Fruit fly (Drosophila melanogaster) whole organism, embryonic: Measurements from ENCODE around the gene Sec8.
A peak's percentile ranks its signal among the peaks of the same experiment; 100 is the strongest.

Source experiments
- B-H1 ChIP-seq: fragments of 200-800 bp; sonication (Bioruptor generic); IDR thresholded peaks from 3 replicates; pipeline ENCODE4 v1.3.6; 2022; ENCODE audit warnings: missing biosample characterization, missing genetic modification characterization
- Bgb ChIP-seq: fragments of 200-800 bp; sonication (Bioruptor generic); IDR thresholded peaks from 2 replicates; pipeline ENCODE4 v1.3.6; 2022; ENCODE audit warnings: missing biosample characterization, missing genetic modification characterization; ENCODE audit not compliant: partially characterized antibody
- CG10565 ChIP-seq: fragments of 200-800 bp; sonication (Bioruptor generic); optimal IDR thresholded peaks from 3 replicates; lab custom pipeline; 2016; ENCODE audit warnings: missing biosample characterization, mild to moderate bottlenecking, missing genetic modification characterization
- CG11085 ChIP-seq: fragments of 200-800 bp; sonication (Bioruptor generic); IDR thresholded peaks from 2 replicates; pipeline ENCODE4 v1.3.6; 2022; ENCODE audit warnings: missing biosample characterization, missing genetic modification characterization
- CG11504 ChIP-seq: fragments of 200-800 bp; sonication (Bioruptor generic); optimal IDR thresholded peaks from 3 replicates; lab custom pipeline; 2019; ENCODE audit warnings: missing biosample characterization, mild to moderate bottlenecking, missing genetic modification characterization, moderate library complexity
- CG12104 ChIP-seq: fragments of 200-800 bp; sonication (Bioruptor generic); optimal IDR thresholded peaks from 3 replicates; lab custom pipeline; 2016; ENCODE audit warnings: missing biosample characterization, missing genetic modification characterization
- CG12942 ChIP-seq: fragments of 200-800 bp; sonication (Bioruptor generic); optimal IDR thresholded peaks from 3 replicates; lab custom pipeline; 2016; ENCODE audit warnings: missing biosample characterization, missing genetic modification characterization
- CG13894 ChIP-seq: fragments of 200-800 bp; sonication (Bioruptor generic); optimal IDR thresholded peaks from 3 replicates; lab custom pipeline; 2018; ENCODE audit warnings: missing biosample characterization, mild to moderate bottlenecking, missing genetic modification characterization, moderate library complexity
- CG15011 ChIP-seq: fragments of 200-800 bp; sonication (Bioruptor generic); optimal IDR thresholded peaks from 3 replicates; lab custom pipeline; 2018; ENCODE audit warnings: missing biosample characterization, mild to moderate bottlenecking, missing genetic modification characterization
- CG15514 ChIP-seq: fragments of 200-800 bp; sonication (Bioruptor generic); optimal IDR thresholded peaks from 3 replicates; lab custom pipeline; 2017; ENCODE audit warnings: missing biosample characterization, missing genetic modification characterization, mild to moderate bottlenecking, moderate library complexity, missing genetic modification reagents
- CG16815 ChIP-seq: fragments of 200-800 bp; sonication (Bioruptor generic); optimal IDR thresholded peaks from 3 replicates; lab custom pipeline; 2017; ENCODE audit warnings: missing biosample characterization, mild to moderate bottlenecking, missing genetic modification characterization
- CG17359 ChIP-seq: fragments of 200-800 bp; sonication (Bioruptor generic); optimal IDR thresholded peaks from 3 replicates; lab custom pipeline; 2018; ENCODE audit warnings: missing biosample characterization, mild to moderate bottlenecking, missing genetic modification characterization, moderate library complexity
- CG2199 ChIP-seq: fragments of 200-800 bp; sonication (Bioruptor generic); IDR thresholded peaks from 3 replicates; pipeline ENCODE4 v1.3.6; 2022; ENCODE audit warnings: missing biosample characterization, missing genetic modification characterization
- CG30403 ChIP-seq: fragments of 200-800 bp; sonication (Bioruptor generic); optimal IDR thresholded peaks from 3 replicates; lab custom pipeline; 2016; ENCODE audit warnings: missing biosample characterization, missing genetic modification characterization
- CG31388 ChIP-seq: fragments of 200-800 bp; sonication (Bioruptor generic); optimal IDR thresholded peaks from 2 replicates; lab custom pipeline; 2016; ENCODE audit warnings: missing biosample characterization, missing genetic modification characterization
- CG3407 ChIP-seq: fragments of 200-800 bp; sonication (Bioruptor generic); optimal IDR thresholded peaks from 2 replicates; lab custom pipeline; 2018; ENCODE audit warnings: missing biosample characterization, mild to moderate bottlenecking, missing genetic modification characterization
- CG3995 ChIP-seq: fragments of 200-800 bp; sonication (Bioruptor generic); optimal IDR thresholded peaks from 3 replicates; lab custom pipeline; 2016; ENCODE audit warnings: missing biosample characterization, missing genetic modification characterization
- CG6272 ChIP-seq: fragments of 200-800 bp; sonication (Bioruptor generic); IDR thresholded peaks from 2 replicates; pipeline ENCODE4 v1.3.6; 2022; ENCODE audit warnings: missing biosample characterization, missing genetic modification characterization
- CG6683 ChIP-seq: fragments of 200-800 bp; sonication (Bioruptor generic); optimal IDR thresholded peaks from 2 replicates; lab custom pipeline; 2017; ENCODE audit warnings: missing biosample characterization, mild to moderate bottlenecking, missing genetic modification characterization, missing genetic modification reagents
- CG9797 ChIP-seq: fragments of 200-800 bp; sonication (Bioruptor generic); optimal IDR thresholded peaks from 3 replicates; lab custom pipeline; 2018; ENCODE audit warnings: missing biosample characterization, mild to moderate bottlenecking, missing genetic modification characterization
- CkIIα-i1 ChIP-seq: fragments of 200-800 bp; sonication (Bioruptor generic); IDR thresholded peaks from 2 replicates; pipeline ENCODE4 v1.3.6; 2022; ENCODE audit warnings: missing biosample characterization, missing genetic modification characterization
- D ChIP-seq, 2 experiments: fragments of 200-800 bp in 1 of 2; fragments of >200 bp in 1 of 2; sonication (Bioruptor generic) in 1 of 2; optimal IDR thresholded peaks; 2 replicates in 1 of 2; 3 replicates in 1 of 2; lab custom pipeline; 2017; ENCODE audit warnings: mild to moderate bottlenecking in 1 of 2, missing biosample characterization in 1 of 2, missing genetic modification characterization in 1 of 2, missing genetic modification reagents in 1 of 2
- Deaf1 ChIP-seq: fragments of 200-800 bp; optimal IDR thresholded peaks from 3 replicates; lab custom pipeline; 2019; ENCODE audit warnings: missing biosample characterization, mild to moderate bottlenecking, missing genetic modification characterization, moderate library complexity
- Gsc ChIP-seq: fragments of 200-800 bp; sonication (Bioruptor generic); IDR thresholded peaks from 2 replicates; pipeline ENCODE4 v1.3.6; 2022; ENCODE audit warnings: missing biosample characterization, missing genetic modification characterization
- Hand ChIP-seq: fragments of 200-800 bp; sonication (Bioruptor generic); optimal IDR thresholded peaks from 2 replicates; lab custom pipeline; 2017; ENCODE audit warnings: mild to moderate bottlenecking, missing biosample characterization, missing genetic modification reagents, missing genetic modification characterization
- NK7.1 ChIP-seq: fragments of 200-800 bp; sonication (Bioruptor generic); optimal IDR thresholded peaks from 3 replicates; lab custom pipeline; 2016; ENCODE audit warnings: missing biosample characterization, missing genetic modification characterization
- Side ChIP-seq: fragments of 200-800 bp; sonication (Bioruptor generic); optimal IDR thresholded peaks from 2 replicates; lab custom pipeline; 2016; ENCODE audit warnings: missing biosample characterization, missing genetic modification characterization
- Vsx1 ChIP-seq: fragments of 200-800 bp; sonication (Bioruptor generic); optimal IDR thresholded peaks from 2 replicates; lab custom pipeline; 2017; ENCODE audit warnings: missing biosample characterization, mild to moderate bottlenecking, missing genetic modification characterization, missing genetic modification reagents
- Xbp1 ChIP-seq: fragments of 200-800 bp; sonication (Bioruptor generic); optimal IDR thresholded peaks from 3 replicates; lab custom pipeline; 2016; ENCODE audit warnings: missing biosample characterization, mild to moderate bottlenecking, missing genetic modification characterization
- bcd ChIP-seq: fragments of 200-800 bp; sonication (Bioruptor generic); optimal IDR thresholded peaks from 2 replicates; lab custom pipeline; 2017; ENCODE audit warnings: missing biosample characterization, mild to moderate bottlenecking, missing genetic modification characterization
- disco-r ChIP-seq: fragments of 200-800 bp; sonication (Bioruptor generic); optimal IDR thresholded peaks from 2 replicates; lab custom pipeline; 2016; ENCODE audit warnings: missing biosample characterization, missing genetic modification characterization
- dpn ChIP-seq, 2 experiments: fragments of 200-800 bp; sonication (Bioruptor generic); optimal IDR thresholded peaks; 3 replicates each; lab custom pipeline; 2016; ENCODE audit warnings: missing biosample characterization in 2 of 2, missing genetic modification characterization in 2 of 2
- eve ChIP-seq, 2 experiments: fragments of >200 bp; optimal IDR thresholded peaks; 2 replicates each; lab custom pipeline; 2017; ENCODE audit warnings: missing biosample characterization in 2 of 2, missing genetic modification characterization in 2 of 2
- ftz-f1 ChIP-seq: fragments of 200-800 bp; sonication (Bioruptor generic); optimal IDR thresholded peaks from 2 replicates; lab custom pipeline; 2016; ENCODE audit warnings: missing biosample characterization, missing genetic modification characterization
- hkb ChIP-seq, 2 experiments: fragments of 200-800 bp in 1 of 2; fragments of >200 bp in 1 of 2; sonication (Bioruptor generic) in 1 of 2; IDR thresholded peaks in 1 of 2; optimal IDR thresholded peaks in 1 of 2; 2 replicates each; pipeline versions ENCODE4 v1.3.6 to Lab custom; 2017 to 2022; ENCODE audit warnings: missing biosample characterization in 1 of 2, missing genetic modification characterization in 1 of 2
- insv ChIP-seq, 2 experiments: fragments of 200-800 bp; sonication (Bioruptor generic); optimal IDR thresholded peaks; 3 replicates each; lab custom pipeline; 2016 to 2018; ENCODE audit warnings: missing biosample characterization in 2 of 2, missing genetic modification characterization in 2 of 2
- inv ChIP-seq: fragments of 200-800 bp; sonication (Bioruptor generic); IDR thresholded peaks from 2 replicates; pipeline ENCODE4 v1.3.6; 2022; ENCODE audit warnings: missing biosample characterization, missing genetic modification characterization; ENCODE audit not compliant: partially characterized antibody
- kah ChIP-seq: fragments of 200-800 bp; sonication (Bioruptor generic); optimal IDR thresholded peaks from 2 replicates; lab custom pipeline; 2018; ENCODE audit warnings: missing biosample characterization, mild to moderate bottlenecking, missing genetic modification characterization
- pan ChIP-seq, 4 experiments: fragments of >200 bp in 3 of 4; fragments of 200-800 bp in 1 of 4; sonication (Bioruptor generic) in 1 of 4; optimal IDR thresholded peaks in 3 of 4; IDR thresholded peaks in 1 of 4; 2 replicates each; pipeline versions ENCODE4 v1.3.6 to Lab custom; 2017 to 2022; ENCODE audit warnings: missing biosample characterization in 2 of 4, missing genetic modification characterization in 2 of 4, mixed read lengths in 1 of 4
- ro ChIP-seq: fragments of 200-800 bp; sonication (Bioruptor generic); IDR thresholded peaks from 2 replicates; pipeline ENCODE4 v1.3.6; 2022; ENCODE audit warnings: missing biosample characterization, missing genetic modification characterization
- run ChIP-seq: fragments of 200-800 bp; sonication (Bioruptor generic); optimal IDR thresholded peaks from 3 replicates; lab custom pipeline; 2018; ENCODE audit warnings: missing biosample characterization, mild to moderate bottlenecking, missing genetic modification characterization
- slp2 ChIP-seq: fragments of 200-800 bp; sonication (Bioruptor generic); optimal IDR thresholded peaks from 2 replicates; lab custom pipeline; 2016; ENCODE audit warnings: missing biosample characterization, missing genetic modification characterization
- stwl ChIP-seq: fragments of 200-800 bp; sonication (Bioruptor generic); optimal IDR thresholded peaks from 3 replicates; lab custom pipeline; 2018; ENCODE audit warnings: missing biosample characterization, mild to moderate bottlenecking, missing genetic modification characterization, moderate library complexity
- twi ChIP-seq: fragments of 200-800 bp; optimal IDR thresholded peaks from 2 replicates; lab custom pipeline; 2019; ENCODE audit warnings: missing biosample characterization, mild to moderate bottlenecking, missing genetic modification characterization, moderate library complexity
- tx ChIP-seq: fragments of 200-800 bp; sonication (Bioruptor generic); optimal IDR thresholded peaks from 2 replicates; lab custom pipeline; 2016; ENCODE audit warnings: missing biosample characterization, missing genetic modification characterization
- wek ChIP-seq: fragments of 200-800 bp; sonication (Bioruptor generic); optimal IDR thresholded peaks from 3 replicates; lab custom pipeline; 2018; ENCODE audit warnings: missing biosample characterization, mild to moderate bottlenecking, missing genetic modification characterization, moderate library complexity

Sec8 gene

DNA sequence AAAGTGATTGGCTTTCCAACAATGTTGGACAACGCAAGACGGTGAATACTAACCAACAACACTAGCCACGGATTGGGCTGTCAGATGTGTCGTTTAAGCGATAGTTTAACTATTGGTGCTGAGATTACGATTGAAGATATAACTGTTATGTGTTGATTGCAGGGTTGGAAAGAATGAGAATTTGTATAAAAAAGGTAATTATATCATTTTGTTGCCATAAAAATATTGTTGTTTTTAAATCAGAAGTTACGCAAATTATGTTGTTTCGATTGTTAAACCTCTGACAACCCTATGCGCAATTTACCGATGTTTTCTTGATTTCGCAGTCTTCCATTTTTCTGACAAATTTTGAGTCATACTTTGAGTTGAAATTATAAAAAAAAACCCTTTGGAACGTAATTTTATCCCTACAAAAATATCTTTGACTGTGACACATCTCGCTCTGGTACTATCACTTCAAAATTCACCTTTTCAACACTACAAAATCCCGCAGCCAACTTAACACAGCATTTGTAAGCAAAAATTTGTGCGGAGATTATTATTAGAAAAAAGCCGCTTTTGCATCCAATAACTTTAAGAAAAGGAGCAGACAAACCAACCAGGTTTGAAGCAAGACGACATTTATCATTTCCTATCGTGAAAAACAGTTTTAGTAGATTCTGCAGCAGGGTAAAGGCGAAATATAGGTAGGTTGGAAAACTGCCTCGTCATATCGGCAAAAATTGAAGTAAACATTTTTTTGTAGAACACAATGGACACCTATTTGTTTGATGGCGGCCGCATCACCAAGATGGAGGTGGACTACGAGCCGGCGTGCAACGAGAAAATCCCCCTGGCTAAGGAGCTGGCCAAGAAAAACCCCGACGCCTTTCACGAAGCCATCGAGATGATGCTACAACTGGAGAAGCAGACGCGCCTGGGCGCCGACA, 30.5 kb upstream of the Sec8 start, which contains the start of the genes Hat1 and Rpn5 (continued):
- TF ChIP-seq CG9797 (GFP tag; lab: Kevin White, UChicago): peak; percentile 41
- TF ChIP-seq Side (GFP tag; lab: Kevin White, UChicago): peak; percentile 90
- TF ChIP-seq CG3995 (GFP tag; lab: Kevin White, UChicago): peak; percentile 93
- TF ChIP-seq CG6272: peak; percentile 49
- TF ChIP-seq wek: no peak
- TF ChIP-seq CG31388 (GFP tag; lab: Kevin White, UChicago): peak; percentile 56
- no peak for TF ChIP-seq kah (GFP tag; lab: Kevin White, UChicago)
- peak; percentile 37 for TF ChIP-seq Deaf1 (tag; lab: Kevin White, UChicago)
- TF ChIP-seq Vsx1 (GFP tag; lab: Kevin White, UChicago): peak; percentile 49
- TF ChIP-seq CG13894: no peak
- TF ChIP-seq CG15514 (GFP tag; lab: Kevin White, UChicago): peak; percentile 56
- TF ChIP-seq Xbp1 (GFP tag; lab: Kevin White, UChicago): peak; percentile 90
- TF ChIP-seq ftz-f1 (GFP tag; lab: Kevin White, UChicago): peak; percentile 4
- TF ChIP-seq D (optimal IDR thresholded peaks at IDR 0.05; lab: Kevin White, UChicago): no peak
- peak; percentile 72 for TF ChIP-seq D (GFP tag; optimal IDR thresholded peaks at IDR 0.05; lab: Kevin White, UChicago)
- 0 out of 2 replicates have a peak, but pooled peaks have one; percentile 7 for TF ChIP-seq Gsc (GFP tag; lab: Robert Waterston, UW)
- TF ChIP-seq run (tag; lab: Kevin White, UChicago): no peak
- peak; percentile 78 for TF ChIP-seq CG11504 (tag; lab: Kevin White, UChicago)
- peak; percentile 88 for TF ChIP-seq CG12942
- peak; percentile 69 for TF ChIP-seq CG12104 (GFP tag; lab: Kevin White, UChicago)
- peak; percentile 87 for TF ChIP-seq slp2
- peak; percentile 82 for TF ChIP-seq stwl
- TF ChIP-seq CG2199 (GFP tag; lab: Robert Waterston, UW): no peak
- no peak for TF ChIP-seq CkIIα-i1 (GFP tag; lab: Robert Waterston, UW)
- TF ChIP-seq twi (tag; lab: Kevin White, UChicago): peak; percentile 61
- no peak for TF ChIP-seq pan (optimal IDR thresholded peaks at IDR 0.05; lab: Kevin White, UChicago)
- peak in 1 of 2 experiments; percentile 31 for TF ChIP-seq pan (GFP tag; optimal IDR thresholded peaks at IDR 0.05 in 1 of 2, IDR thresholded peaks at IDR 0.05 in 1 of 2)
- peak; percentile 92 for TF ChIP-seq disco-r (GFP tag; lab: Kevin White, UChicago)
- TF ChIP-seq Hand: no peak
- peak; percentile 75 for TF ChIP-seq inv (GFP tag; lab: Robert Waterston, UW)
- TF ChIP-seq dpn (GFP tag; optimal IDR thresholded peaks at IDR 0.05; lab: Kevin White, UChicago): peak; percentile 89 to 94
- TF ChIP-seq B-H1 (GFP tag; lab: Robert Waterston, UW): peak; percentile 56; the same call in 2 of the 3 replicates
- TF ChIP-seq ro (GFP tag; lab: Robert Waterston, UW): no peak
- peak; percentile 62 for TF ChIP-seq Bgb (GFP tag; lab: Robert Waterston, UW)
- peak; percentile 17 for TF ChIP-seq CG10565
- peak in 1 of 2 experiments; percentile 53 for TF ChIP-seq insv (GFP tag; optimal IDR thresholded peaks at IDR 0.05; lab: Kevin White, UChicago)
- peak; percentile 58 for TF ChIP-seq CG15011 (GFP tag; lab: Kevin White, UChicago)
- peak; percentile 93 for TF ChIP-seq tx
- peak; percentile 27 for TF ChIP-seq CG6683 (GFP tag; lab: Kevin White, UChicago)
- peak; percentile 82 for TF ChIP-seq bcd (GFP tag; lab: Kevin White, UChicago)
- TF ChIP-seq CG3407 (GFP tag; lab: Kevin White, UChicago): peak; percentile 59
- no peak for TF ChIP-seq eve (GFP tag; optimal IDR thresholded peaks at IDR 0.05; lab: Kevin White, UChicago)
- no peak for TF ChIP-seq hkb (optimal IDR thresholded peaks at IDR 0.05; lab: Kevin White, UChicago)
- TF ChIP-seq hkb (GFP tag; IDR thresholded peaks at IDR 0.05; lab: Robert Waterston, UW): peak; percentile 56
- peak; percentile 96 for TF ChIP-seq CG30403 (GFP tag; lab: Kevin White, UChicago)
- TF ChIP-seq CG16815 (GFP tag; lab: Kevin White, UChicago): peak; percentile 85
- peak; percentile 72 for TF ChIP-seq NK7.1 (GFP tag; lab: Kevin White, UChicago)
- TF ChIP-seq CG17359 (tag; lab: Kevin White, UChicago): peak; percentile 59
- TF ChIP-seq CG11085: peak; percentile 46; the same call in 1 of the 2 replicates
